ENCODE assay signal across 4 fruit fly cellular contexts in the genomic region with DNA sequence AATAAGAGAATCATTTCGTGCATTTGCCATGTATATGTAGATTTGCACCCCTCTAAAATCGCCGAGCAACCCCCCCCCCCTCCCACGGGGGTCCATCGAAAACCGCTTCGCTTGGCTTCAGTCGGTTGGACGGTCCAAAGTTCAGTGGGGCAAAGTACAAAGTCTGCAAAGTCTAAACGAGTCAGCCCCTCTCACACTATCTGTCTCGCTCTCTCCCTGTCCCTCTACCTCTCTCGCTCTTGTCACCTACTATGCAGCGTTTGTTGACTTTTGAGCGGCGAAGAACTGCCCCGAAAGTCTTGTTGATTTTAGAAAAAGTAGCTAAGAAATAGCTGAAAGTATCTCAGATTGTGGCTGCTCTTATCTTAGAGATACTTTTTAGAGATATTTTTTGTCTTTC.
TF ChIP-seq lines count a peak whose summit lies in the region.

No protein-coding gene starts in this region.

TF ChIP-seq in whole organism, adult, 20 proteins besides CTCF, POLR2A, EP300 and RAD21 (continued from another document):
- peak; percentile 85 for TF ChIP-seq CG11617 (GFP tag; optimal IDR thresholded peaks at IDR 0.05; lab: Kevin White, UChicago)
- peak; percentile 59 for TF ChIP-seq CG5204 (GFP tag; optimal IDR thresholded peaks at IDR 0.05; lab: Kevin White, UChicago)
- peak; percentile 41 for TF ChIP-seq cic (GFP tag; optimal IDR thresholded peaks at IDR 0.05; lab: Kevin White, UChicago)

TF ChIP-seq in whole organism, embryonic, 481 proteins besides CTCF, POLR2A, EP300 and RAD21 (continued from another document and continues in another):
- TF ChIP-seq btn (GFP tag; optimal IDR thresholded peaks at IDR 0.05; lab: Kevin White, UChicago) (no peak), E2f1 (GFP tag; IDR thresholded peaks at IDR 0.05; lab: Robert Waterston, UW) (no peak), tgo (GFP tag; IDR thresholded peaks at IDR 0.05; lab: Robert Waterston, UW) (no peak), CG9437 (GFP tag; optimal IDR thresholded peaks at IDR 0.05; lab: Kevin White, UChicago) (no peak), peb (GFP tag; IDR thresholded peaks at IDR 0.05; lab: Robert Waterston, UW) (0 out of 2 replicates have a peak, but pooled peaks have one; percentile 17), bowl (GFP tag; IDR thresholded peaks at IDR 0.05; lab: Robert Waterston, UW) (peak; percentile 90), CG31441 (GFP tag; IDR thresholded peaks at IDR 0.05; lab: Robert Waterston, UW) (0 out of 2 replicates have a peak, but pooled peaks have one; percentile 19), az2 (GFP tag; optimal IDR thresholded peaks at IDR 0.05; lab: Kevin White, UChicago) (no peak), ham (GFP tag; IDR thresholded peaks at IDR 0.05; lab: Robert Waterston, UW) (no peak), Optix (GFP tag; IDR thresholded peaks at IDR 0.05; lab: Robert Waterston, UW) (no peak), CG15514 (GFP tag; optimal IDR thresholded peaks at IDR 0.05; lab: Kevin White, UChicago) (peak; percentile 74), CG12769 (tag; optimal IDR thresholded peaks at IDR 0.05; lab: Kevin White, UChicago) (peak; percentile 53), Fer3 (tag; optimal IDR thresholded peaks at IDR 0.05; lab: Kevin White, UChicago) (peak; percentile 51), CG8478 (optimal IDR thresholded peaks at IDR 0.05; lab: Kevin White, UChicago) (no peak), eyg (GFP tag; optimal IDR thresholded peaks at IDR 0.05; lab: Kevin White, UChicago) (no peak), CG18599 (GFP tag; optimal IDR thresholded peaks at IDR 0.05; lab: Kevin White, UChicago) (peak; percentile 34), Max (GFP tag; optimal IDR thresholded peaks at IDR 0.05; lab: Kevin White, UChicago) (no peak), CG10209 (GFP tag; optimal IDR thresholded peaks at IDR 0.05; lab: Kevin White, UChicago) (peak; percentile 7), fd3F (GFP tag; optimal IDR thresholded peaks at IDR 0.05; lab: Kevin White, UChicago) (no peak), CG7372 (GFP tag; IDR thresholded peaks at IDR 0.05; lab: Robert Waterston, UW) (no peak), sqz (GFP tag; optimal IDR thresholded peaks at IDR 0.05; lab: Kevin White, UChicago) (peak; percentile 63), caup (GFP tag; optimal IDR thresholded peaks at IDR 0.05; lab: Kevin White, UChicago; ENCODE audit: severe bottlenecking) (peak; percentile 58), slbo (GFP tag; IDR thresholded peaks at IDR 0.05; lab: Robert Waterston, UW) (peak; percentile 34), CG9727 (GFP tag; optimal IDR thresholded peaks at IDR 0.05; lab: Kevin White, UChicago) (peak; percentile 31), CG7271 (tag; optimal IDR thresholded peaks at IDR 0.05; lab: Kevin White, UChicago) (no peak), YL-1 (GFP tag; optimal IDR thresholded peaks at IDR 0.05; lab: Kevin White, UChicago) (peak; percentile 29), CG12391 (tag; optimal IDR thresholded peaks at IDR 0.05; lab: Kevin White, UChicago) (no peak), CG15601 (tag; optimal IDR thresholded peaks at IDR 0.05; lab: Kevin White, UChicago) (peak; percentile 19), CG17328 (GFP tag; IDR thresholded peaks at IDR 0.05; lab: Robert Waterston, UW) (peak; percentile 18; the same call in 1 of the 2 replicates), trh (GFP tag; optimal IDR thresholded peaks at IDR 0.05; lab: Kevin White, UChicago) (no peak), CG3065 (GFP tag; optimal IDR thresholded peaks at IDR 0.05; lab: Kevin White, UChicago) (no peak), Gug (GFP tag; IDR thresholded peaks at IDR 0.05; lab: Robert Waterston, UW) (no peak), CG7745 (tag; optimal IDR thresholded peaks at IDR 0.05; lab: Kevin White, UChicago) (no peak), CG11723 (GFP tag; optimal IDR thresholded peaks at IDR 0.05; lab: Kevin White, UChicago) (peak; percentile 60), CG31224 (GFP tag; IDR thresholded peaks at IDR 0.05; lab: Robert Waterston, UW) (no peak), nau (GFP tag; optimal IDR thresholded peaks at IDR 0.05; lab: Kevin White, UChicago) (peak; percentile 79), dimm (GFP tag; IDR thresholded peaks at IDR 0.05; lab: Robert Waterston, UW) (no peak), CG18262 (tag; optimal IDR thresholded peaks at IDR 0.05; lab: Kevin White, UChicago) (no peak), CG6765 (GFP tag; optimal IDR thresholded peaks at IDR 0.05; lab: Kevin White, UChicago) (peak; percentile 86), Usf (GFP tag; optimal IDR thresholded peaks at IDR 0.05; lab: Kevin White, UChicago) (no peak), shn (GFP tag; optimal IDR thresholded peaks at IDR 0.05; lab: Kevin White, UChicago) (no peak), kah (GFP tag; optimal IDR thresholded peaks at IDR 0.05; lab: Kevin White, UChicago) (peak; percentile 61)

TF ChIP-seq in whole organism, prepupa, 60 proteins besides CTCF, POLR2A, EP300 and RAD21 (continued from another document):
- TF ChIP-seq OdsH (GFP tag; optimal IDR thresholded peaks at IDR 0.05; lab: Kevin White, UChicago) (peak; percentile 57), Ets96B (tag; optimal IDR thresholded peaks at IDR 0.05; lab: Kevin White, UChicago) (peak; percentile 65), CG32006 (GFP tag; optimal IDR thresholded peaks at IDR 0.05; lab: Kevin White, UChicago) (peak; percentile 65), CG34406 (GFP tag; optimal IDR thresholded peaks at IDR 0.05; lab: Kevin White, UChicago) (peak; percentile 36), ss (GFP tag; optimal IDR thresholded peaks at IDR 0.05; lab: Kevin White, UChicago) (peak; percentile 99), CG6792 (GFP tag; optimal IDR thresholded peaks at IDR 0.05; lab: Kevin White, UChicago) (no peak), Hr38 (GFP tag; optimal IDR thresholded peaks at IDR 0.05; lab: Kevin White, UChicago) (peak; percentile 33), Sox14 (GFP tag; optimal IDR thresholded peaks at IDR 0.05; lab: Kevin White, UChicago) (peak; percentile 1), Blimp-1 (GFP tag; optimal IDR thresholded peaks at IDR 0.05; lab: Kevin White, UChicago) (peak; percentile 53), CG3032 (tag; optimal IDR thresholded peaks at IDR 0.05; lab: Kevin White, UChicago) (peak; percentile 67), Sox15 (GFP tag; optimal IDR thresholded peaks at IDR 0.05; lab: Kevin White, UChicago) (no peak), cyc (GFP tag; optimal IDR thresholded peaks at IDR 0.05; lab: Kevin White, UChicago) (no peak), Lpt (GFP tag; optimal IDR thresholded peaks at IDR 0.05; lab: Kevin White, UChicago) (peak; percentile 91), Eip93F (GFP tag; optimal IDR thresholded peaks at IDR 0.05; lab: Kevin White, UChicago) (no peak), CG16779 (tag; optimal IDR thresholded peaks at IDR 0.05; lab: Kevin White, UChicago) (peak; percentile 96), Eip78C (GFP tag; lab: Kevin White, UChicago) (peak; percentile 37), salr (GFP tag; optimal IDR thresholded peaks at IDR 0.05; lab: Kevin White, UChicago) (peak; percentile 82), dac (GFP tag; optimal IDR thresholded peaks at IDR 0.05; lab: Kevin White, UChicago) (peak; percentile 79), CG1621 (tag; optimal IDR thresholded peaks at IDR 0.05; lab: Kevin White, UChicago) (peak; percentile 91), dsx (GFP tag; optimal IDR thresholded peaks at IDR 0.05; lab: Kevin White, UChicago; ENCODE audit: poor library complexity, severe bottlenecking) (peak; percentile 81), esn (GFP tag; optimal IDR thresholded peaks at IDR 0.05; lab: Kevin White, UChicago) (no peak), eg (GFP tag; IDR thresholded peaks at IDR 0.05; lab: Robert Waterston, UW) (peak; percentile 98), fd59A (GFP tag; optimal IDR thresholded peaks at IDR 0.05; lab: Kevin White, UChicago) (peak; percentile 38), Sox102F (GFP tag; optimal IDR thresholded peaks at IDR 0.05; lab: Kevin White, UChicago) (no peak), CG9139 (GFP tag; optimal IDR thresholded peaks at IDR 0.05; lab: Kevin White, UChicago) (peak; percentile 99), CG6854 (GFP tag; optimal IDR thresholded peaks at IDR 0.05; lab: Kevin White, UChicago) (peak; percentile 97), pdm3 (GFP tag; optimal IDR thresholded peaks at IDR 0.05; lab: Kevin White, UChicago) (peak; percentile 8), svp (GFP tag; lab: Kevin White, UChicago) (no peak), spab (GFP tag; optimal IDR thresholded peaks at IDR 0.05; lab: Kevin White, UChicago) (peak; percentile 90), CG7368 (GFP tag; optimal IDR thresholded peaks at IDR 0.05; lab: Kevin White, UChicago) (peak; percentile 82), CG8632 (GFP tag; optimal IDR thresholded peaks at IDR 0.05; lab: Kevin White, UChicago) (peak; percentile 12), CG11762 (GFP tag; optimal IDR thresholded peaks at IDR 0.05; lab: Kevin White, UChicago; ENCODE audit: insufficient read depth) (peak; percentile 75), Met (GFP tag; optimal IDR thresholded peaks at IDR 0.05; lab: Kevin White, UChicago) (no peak), achi (GFP tag; optimal IDR thresholded peaks at IDR 0.05; lab: Kevin White, UChicago) (peak; percentile 59), CG6163 (GFP tag; IDR thresholded peaks at IDR 0.05; lab: Robert Waterston, UW) (peak; percentile 90), CG15336 (GFP tag; IDR thresholded peaks at IDR 0.05; lab: Robert Waterston, UW) (peak; percentile 91), CG11902 (GFP tag; optimal IDR thresholded peaks at IDR 0.05; lab: Kevin White, UChicago) (no peak), Hr39 (GFP tag; optimal IDR thresholded peaks at IDR 0.05; lab: Kevin White, UChicago) (no peak), lz (GFP tag; optimal IDR thresholded peaks at IDR 0.05; lab: Kevin White, UChicago) (no peak), Smox (GFP tag; optimal IDR thresholded peaks at IDR 0.05; lab: Kevin White, UChicago) (no peak), CG6276 (GFP tag; optimal IDR thresholded peaks at IDR 0.05; lab: Kevin White, UChicago) (peak; percentile 99), CG3919 (GFP tag; optimal IDR thresholded peaks at IDR 0.05; lab: Kevin White, UChicago) (peak; percentile 81)

TF ChIP-seq in whole organism, pupa, 21 proteins besides CTCF, POLR2A, EP300 and RAD21 (continued from another document):
- TF ChIP-seq CG15710 (tag; optimal IDR thresholded peaks at IDR 0.05; lab: Kevin White, UChicago) (peak; percentile 78), gl (tag; optimal IDR thresholded peaks at IDR 0.05; lab: Kevin White, UChicago) (peak; percentile 98)
